Worm (Caenorhabditis elegans): Measurements from ENCODE around the gene col-99.

Gene col-99

DNA sequence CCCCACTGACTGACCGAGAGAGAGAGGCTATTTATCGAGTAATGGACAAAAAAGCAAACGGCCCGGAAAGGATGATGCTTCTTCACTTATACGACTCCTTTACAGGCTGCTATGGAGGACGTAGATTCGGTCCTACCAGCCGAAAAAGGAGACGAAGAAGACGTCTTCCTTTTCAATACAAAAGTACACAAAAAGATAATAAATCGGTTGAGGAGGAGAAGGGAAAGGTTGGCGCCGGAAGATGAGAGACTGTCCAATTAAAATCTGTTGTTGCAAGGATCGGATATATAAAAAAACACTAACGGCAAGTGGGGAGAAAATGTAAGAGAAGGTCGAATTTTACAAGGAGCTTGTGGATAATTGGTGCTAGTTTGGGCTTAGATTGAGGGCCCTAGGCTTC, 1.0 kb upstream of the col-99 start:
- TF ChIP-seq nhr-28 (tag; optimal IDR thresholded peaks at IDR 0.05): no peak
- no peak for TF ChIP-seq snpc-4 (tag; optimal IDR thresholded peaks at IDR 0.05)
- no peak for TF ChIP-seq sem-2 (GFP tag; optimal IDR thresholded peaks at IDR 0.05)
- TF ChIP-seq mab-5 (tag; optimal IDR thresholded peaks at IDR 0.05): no peak
- no peak for TF ChIP-seq lin-32 (GFP tag; optimal IDR thresholded peaks at IDR 0.05)
- TF ChIP-seq hlh-1 (tag; optimal IDR thresholded peaks at IDR 0.05): no peak
- no peak for TF ChIP-seq nhr-237 (tag; optimal IDR thresholded peaks at IDR 0.05)
- no peak for TF ChIP-seq M03D4.4 (tag; optimal IDR thresholded peaks at IDR 0.05)
- TF ChIP-seq ceh-39 (tag; optimal IDR thresholded peaks at IDR 0.05): no peak
- TF ChIP-seq unc-120 (tag; optimal IDR thresholded peaks at IDR 0.05; ENCODE audit: poor library complexity, severe bottlenecking): no peak
- TF ChIP-seq nhr-76 (tag; optimal IDR thresholded peaks at IDR 0.05): no peak
- TF ChIP-seq unc-62 (GFP tag; optimal IDR thresholded peaks at IDR 0.05): no peak

DNA sequence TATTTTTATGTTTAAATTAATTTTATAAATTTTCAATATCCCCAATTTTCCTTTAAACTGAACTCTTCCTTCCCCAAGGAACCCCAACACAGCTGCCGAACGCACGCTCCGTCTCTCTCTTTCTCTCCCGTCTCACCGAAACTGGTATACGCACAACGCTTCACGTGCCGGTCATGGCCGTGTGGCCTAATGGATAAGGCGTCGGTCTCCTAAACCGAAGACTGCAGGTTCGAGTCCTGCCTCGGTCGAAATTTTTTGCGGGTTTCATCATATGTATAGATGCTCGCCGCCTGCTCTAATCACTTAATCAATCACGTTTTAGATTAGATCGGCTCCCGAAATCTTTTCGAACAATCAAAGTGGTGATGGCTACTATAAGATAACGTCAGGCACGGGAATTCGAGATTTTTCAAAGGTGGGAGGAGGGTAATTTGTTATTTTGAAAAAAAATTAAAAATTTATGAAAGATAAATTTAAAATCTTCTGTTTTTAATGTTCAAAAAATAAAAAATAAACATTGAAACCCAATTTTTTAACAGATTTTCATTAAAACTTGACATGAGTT, 3.8 kb downstream of the col-99 start:
- no peak for TF ChIP-seq zip-8 (tag; optimal IDR thresholded peaks at IDR 0.05)
- peak; percentile 34 for TF ChIP-seq nhr-12 (tag; optimal IDR thresholded peaks at IDR 0.05)
- TF ChIP-seq lsy-2 (tag; optimal IDR thresholded peaks at IDR 0.05): peak; percentile 61
- TF ChIP-seq bed-3 (GFP tag; optimal IDR thresholded peaks at IDR 0.05): peak; percentile 91
- no peak for TF ChIP-seq pha-4 (tag; optimal IDR thresholded peaks at IDR 0.05)
- peak; percentile 50 for TF ChIP-seq ztf-11 (tag; optimal IDR thresholded peaks at IDR 0.05)
- peak; percentile 98 for TF ChIP-seq ceh-83 (GFP tag; optimal IDR thresholded peaks at IDR 0.05)
- peak; percentile 81 for TF ChIP-seq hlh-1 (tag; optimal IDR thresholded peaks at IDR 0.05)
- peak; percentile 97 for TF ChIP-seq mls-2 (tag; optimal IDR thresholded peaks at IDR 0.05)
- TF ChIP-seq unc-62 (GFP tag; optimal IDR thresholded peaks at IDR 0.05): peak; percentile 63
- peak; percentile 56 for TF ChIP-seq mep-1 (tag; optimal IDR thresholded peaks at IDR 0.05)
- TF ChIP-seq nhr-237 (tag; optimal IDR thresholded peaks at IDR 0.05): no peak
- TF ChIP-seq snpc-4 (tag; optimal IDR thresholded peaks at IDR 0.05): no peak
- TF ChIP-seq M03D4.4 (tag; optimal IDR thresholded peaks at IDR 0.05): peak; percentile 96
- TF ChIP-seq mab-5 (tag; optimal IDR thresholded peaks at IDR 0.05): no peak
- TF ChIP-seq cnd-1 (tag; optimal IDR thresholded peaks at IDR 0.05): peak; percentile 97
- TF ChIP-seq nhr-2 (tag; optimal IDR thresholded peaks at IDR 0.05): no peak
- TF ChIP-seq blmp-1 (tag; optimal IDR thresholded peaks at IDR 0.05): no peak
- peak; percentile 88 for TF ChIP-seq flh-1 (GFP tag; optimal IDR thresholded peaks at IDR 0.05)
- TF ChIP-seq elt-1 (tag; optimal IDR thresholded peaks at IDR 0.05; ENCODE audit: borderline replicate concordance, insufficient read depth): peak; percentile 38
- no peak for TF ChIP-seq unc-39 (tag; optimal IDR thresholded peaks at IDR 0.05)
- peak; percentile 91 for TF ChIP-seq tbx-8 (GFP tag; optimal IDR thresholded peaks at IDR 0.05)
- peak; percentile 76 for TF ChIP-seq lin-13 (tag; optimal IDR thresholded peaks at IDR 0.05)
- peak; percentile 96 for TF ChIP-seq drap-1 (GFP tag; optimal IDR thresholded peaks at IDR 0.05)
- TF ChIP-seq sptf-1 (tag; optimal IDR thresholded peaks at IDR 0.05): peak; percentile 98
- no peak for TF ChIP-seq nhr-76 (tag; optimal IDR thresholded peaks at IDR 0.05)
- peak; percentile 55 for TF ChIP-seq ces-1 (GFP tag; optimal IDR thresholded peaks at IDR 0.05)
- TF ChIP-seq ceh-39 (tag; optimal IDR thresholded peaks at IDR 0.05): peak; percentile 22
- TF ChIP-seq ham-2 (GFP tag; optimal IDR thresholded peaks at IDR 0.05): peak; percentile 93
- peak; percentile 94 for TF ChIP-seq ceh-43 (GFP tag; optimal IDR thresholded peaks at IDR 0.05)
- TF ChIP-seq sem-2 (GFP tag; optimal IDR thresholded peaks at IDR 0.05): peak; percentile 92
- peak; percentile 92 for TF ChIP-seq lin-32 (GFP tag; optimal IDR thresholded peaks at IDR 0.05)
- TF ChIP-seq elt-3 (tag; optimal IDR thresholded peaks at IDR 0.05): peak; percentile 34
- peak; percentile 96 for TF ChIP-seq unc-120 (tag; optimal IDR thresholded peaks at IDR 0.05; ENCODE audit: poor library complexity, severe bottlenecking)
- no peak for TF ChIP-seq nhr-28 (tag; optimal IDR thresholded peaks at IDR 0.05)

DNA sequence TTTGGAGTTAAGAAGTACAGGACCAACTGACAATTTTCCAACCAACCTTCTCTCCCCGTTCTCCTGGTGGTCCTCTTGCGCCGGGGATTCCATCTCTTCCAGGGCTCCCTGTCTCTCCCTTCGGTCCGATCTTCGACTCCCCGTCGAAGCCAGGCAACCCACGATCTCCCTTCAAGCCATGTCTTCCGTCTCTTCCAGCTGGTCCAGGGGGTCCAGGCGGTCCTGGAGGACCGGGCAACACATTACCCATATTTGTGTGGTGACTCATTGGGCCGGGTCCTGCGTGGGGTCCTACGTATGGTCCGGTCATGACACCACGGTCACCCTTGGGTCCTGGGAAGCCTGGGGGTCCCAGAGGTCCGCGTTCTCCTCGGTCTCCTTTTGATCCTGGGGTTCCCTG, 6.7 kb downstream of the col-99 start:
- TF ChIP-seq nhr-12 (tag; optimal IDR thresholded peaks at IDR 0.05) (no peak), nhr-237 (tag; optimal IDR thresholded peaks at IDR 0.05) (no peak), nhr-28 (tag; optimal IDR thresholded peaks at IDR 0.05) (no peak), unc-39 (tag; optimal IDR thresholded peaks at IDR 0.05) (no peak), elt-1 (tag; optimal IDR thresholded peaks at IDR 0.05; ENCODE audit: borderline replicate concordance, insufficient read depth) (no peak), hlh-1 (tag; optimal IDR thresholded peaks at IDR 0.05) (no peak), blmp-1 (tag; optimal IDR thresholded peaks at IDR 0.05) (no peak), ceh-39 (tag; optimal IDR thresholded peaks at IDR 0.05) (no peak), mep-1 (tag; optimal IDR thresholded peaks at IDR 0.05) (no peak), snpc-4 (tag; optimal IDR thresholded peaks at IDR 0.05) (no peak), M03D4.4 (tag; optimal IDR thresholded peaks at IDR 0.05) (no peak), nhr-76 (tag; optimal IDR thresholded peaks at IDR 0.05) (no peak), elt-3 (tag; optimal IDR thresholded peaks at IDR 0.05) (no peak), unc-62 (GFP tag; optimal IDR thresholded peaks at IDR 0.05) (no peak), lin-32 (GFP tag; optimal IDR thresholded peaks at IDR 0.05) (no peak), tbx-8 (GFP tag; optimal IDR thresholded peaks at IDR 0.05) (no peak), zip-8 (tag; optimal IDR thresholded peaks at IDR 0.05) (no peak)

Data from whole organism, mixed stage, embryonic.